Fruit fly (Drosophila melanogaster) whole organism, embryonic: ENCODE measurements around the gene CG7985.

Experiments used
- C15 ChIP-seq: fragments of 200-800 bp; sonication (Bioruptor generic); IDR thresholded peaks from 3 replicates; pipeline ENCODE4 v1.3.6; 2022; ENCODE audit warnings: missing biosample characterization, missing genetic modification characterization
- CG10462 ChIP-seq: fragments of 200-800 bp; sonication (Bioruptor generic); optimal IDR thresholded peaks from 2 replicates; lab custom pipeline; 2016; ENCODE audit warnings: missing biosample characterization, missing genetic modification characterization
- CG11695 ChIP-seq: fragments of 200-800 bp; sonication (Bioruptor generic); IDR thresholded peaks from 3 replicates; pipeline ENCODE4 v1.3.6; 2022; ENCODE audit warnings: missing biosample characterization, missing genetic modification characterization
- CG12942 ChIP-seq: fragments of 200-800 bp; sonication (Bioruptor generic); optimal IDR thresholded peaks from 3 replicates; lab custom pipeline; 2016; ENCODE audit warnings: missing biosample characterization, missing genetic modification characterization
- CG13296 ChIP-seq: fragments of 200-800 bp; sonication (Bioruptor generic); optimal IDR thresholded peaks from 3 replicates; lab custom pipeline; 2018; ENCODE audit warnings: missing biosample characterization, mild to moderate bottlenecking, missing genetic modification characterization
- CG13424 ChIP-seq: fragments of 200-800 bp; sonication (Bioruptor generic); optimal IDR thresholded peaks from 2 replicates; lab custom pipeline; 2019; ENCODE audit warnings: missing biosample characterization, mild to moderate bottlenecking, missing genetic modification characterization, moderate library complexity
- CG14014 ChIP-seq: fragments of 200-800 bp; sonication (Bioruptor generic); IDR thresholded peaks from 2 replicates; pipeline ENCODE4 v1.3.6; 2022; ENCODE audit warnings: missing biosample characterization, missing genetic modification characterization
- CG15696 ChIP-seq: fragments of 200-800 bp; sonication (Bioruptor generic); optimal IDR thresholded peaks from 2 replicates; lab custom pipeline; 2019; ENCODE audit warnings: missing biosample characterization, mild to moderate bottlenecking, missing genetic modification characterization, moderate library complexity
- CG1603 ChIP-seq: fragments of 200-800 bp; sonication (Bioruptor generic); optimal IDR thresholded peaks from 2 replicates; lab custom pipeline; 2019; ENCODE audit warnings: missing biosample characterization, mild to moderate bottlenecking, missing genetic modification characterization, moderate library complexity
- CG17829 ChIP-seq: fragments of 200-800 bp; optimal IDR thresholded peaks from 2 replicates; lab custom pipeline; 2019; ENCODE audit warnings: missing biosample characterization, mild to moderate bottlenecking, missing genetic modification characterization, moderate library complexity
- CG30403 ChIP-seq: fragments of 200-800 bp; sonication (Bioruptor generic); optimal IDR thresholded peaks from 3 replicates; lab custom pipeline; 2016; ENCODE audit warnings: missing biosample characterization, missing genetic modification characterization
- CG31365 ChIP-seq: fragments of 200-800 bp; sonication (Bioruptor generic); optimal IDR thresholded peaks from 2 replicates; lab custom pipeline; 2018; ENCODE audit warnings: missing biosample characterization, mild to moderate bottlenecking, missing genetic modification characterization
- CG6254 ChIP-seq: fragments of 200-800 bp; sonication (Bioruptor generic); optimal IDR thresholded peaks from 3 replicates; lab custom pipeline; 2017; ENCODE audit warnings: mild to moderate bottlenecking, missing biosample characterization, missing genetic modification reagents, missing genetic modification characterization
- CG6683 ChIP-seq: fragments of 200-800 bp; sonication (Bioruptor generic); optimal IDR thresholded peaks from 2 replicates; lab custom pipeline; 2017; ENCODE audit warnings: missing biosample characterization, mild to moderate bottlenecking, missing genetic modification characterization, missing genetic modification reagents
- Chrac-16 ChIP-seq: fragments of 200-800 bp; sonication (Bioruptor generic); optimal IDR thresholded peaks from 3 replicates; lab custom pipeline; 2016; ENCODE audit warnings: missing biosample characterization, missing genetic modification characterization
- Dip3 ChIP-seq: fragments of 200-800 bp; sonication (Bioruptor generic); optimal IDR thresholded peaks from 3 replicates; lab custom pipeline; 2016; ENCODE audit warnings: missing biosample characterization, missing genetic modification characterization
- Dll ChIP-seq: fragments of 200-800 bp; sonication (Bioruptor generic); IDR thresholded peaks from 4 replicates; pipeline ENCODE4 v1.3.6; 2022; ENCODE audit warnings: missing biosample characterization, missing genetic modification characterization; ENCODE audit not compliant: partially characterized antibody
- ERR ChIP-seq: fragments of 200-800 bp; sonication (Bioruptor generic); optimal IDR thresholded peaks from 2 replicates; lab custom pipeline; 2016; ENCODE audit warnings: missing biosample characterization, missing genetic modification characterization
- Ets65A ChIP-seq: fragments of 200-800 bp; sonication (Bioruptor generic); peaks from one replicate; lab custom pipeline; 2016; ENCODE audit warnings: missing biosample characterization, missing genetic modification characterization
- Ets97D ChIP-seq: fragments of 200-800 bp; sonication (Bioruptor generic); optimal IDR thresholded peaks from 3 replicates; lab custom pipeline; 2016; ENCODE audit warnings: missing biosample characterization, missing genetic modification characterization
- Hr3 ChIP-seq: fragments of 200-800 bp; sonication (Bioruptor generic); optimal IDR thresholded peaks from 3 replicates; lab custom pipeline; 2016; ENCODE audit warnings: missing biosample characterization, missing genetic modification characterization
- Lim3 ChIP-seq: fragments of 200-800 bp; sonication (Bioruptor generic); IDR thresholded peaks from 2 replicates; pipeline ENCODE4 v1.3.6; 2022; ENCODE audit warnings: missing biosample characterization, missing genetic modification characterization
- MESR4 ChIP-seq: fragments of 200-800 bp; sonication (Bioruptor generic); optimal IDR thresholded peaks from 2 replicates; lab custom pipeline; 2018; ENCODE audit warnings: missing biosample characterization, mild to moderate bottlenecking, missing genetic modification characterization, moderate library complexity
- MTF-1 ChIP-seq: fragments of 200-800 bp; sonication (Bioruptor generic); optimal IDR thresholded peaks from 2 replicates; lab custom pipeline; 2018; ENCODE audit warnings: missing biosample characterization, mild to moderate bottlenecking, missing genetic modification characterization, borderline replicate concordance
- Mrtf ChIP-seq: fragments of 200-800 bp; sonication (Bioruptor generic); IDR thresholded peaks from 3 replicates; pipeline ENCODE4 v1.3.6; 2022; ENCODE audit warnings: missing biosample characterization, missing genetic modification characterization
- Rfx ChIP-seq: fragments of 200-800 bp; sonication (Bioruptor generic); IDR thresholded peaks from 2 replicates; pipeline ENCODE4 v1.3.6; 2022; ENCODE audit warnings: missing biosample characterization, missing genetic modification characterization
- Rx ChIP-seq: fragments of 200-800 bp; sonication (Bioruptor generic); IDR thresholded peaks from 2 replicates; pipeline ENCODE4 v1.3.6; 2022; ENCODE audit warnings: missing biosample characterization, missing genetic modification characterization
- Ssrp ChIP-seq: fragments of 200-800 bp; sonication (Bioruptor generic); optimal IDR thresholded peaks from 2 replicates; lab custom pipeline; 2018; ENCODE audit warnings: missing biosample characterization, mild to moderate bottlenecking, missing genetic modification characterization, moderate library complexity
- Taf1 ChIP-seq: fragments of 200-800 bp; sonication (Bioruptor generic); IDR thresholded peaks from 2 replicates; pipeline ENCODE4 v1.3.6; 2022; ENCODE audit warnings: missing biosample characterization, missing genetic modification characterization
- al ChIP-seq: fragments of 200-800 bp; sonication (Bioruptor generic); IDR thresholded peaks from 2 replicates; pipeline ENCODE4 v1.3.6; 2022; ENCODE audit warnings: missing biosample characterization, missing genetic modification characterization
- ash1 ChIP-seq: fragments of 200-800 bp; sonication (Bioruptor generic); optimal IDR thresholded peaks from 2 replicates; lab custom pipeline; 2018; ENCODE audit warnings: missing biosample characterization, mild to moderate bottlenecking, missing genetic modification characterization
- bsh ChIP-seq, 2 experiments: fragments of 200-800 bp; sonication (Bioruptor generic); optimal IDR thresholded peaks; 2 replicates each; lab custom pipeline; 2017 to 2018; ENCODE audit warnings: mild to moderate bottlenecking in 2 of 2, missing biosample characterization in 2 of 2, missing genetic modification characterization in 2 of 2, moderate library complexity in 1 of 2
- cwo ChIP-seq: fragments of 200-800 bp; sonication (Bioruptor generic); optimal IDR thresholded peaks from 3 replicates; lab custom pipeline; 2017; ENCODE audit warnings: missing biosample characterization, missing genetic modification characterization, mild to moderate bottlenecking, moderate library complexity, missing genetic modification reagents
- disco-r ChIP-seq: fragments of 200-800 bp; sonication (Bioruptor generic); optimal IDR thresholded peaks from 2 replicates; lab custom pipeline; 2016; ENCODE audit warnings: missing biosample characterization, missing genetic modification characterization
- emc ChIP-seq: fragments of 200-800 bp; sonication (Bioruptor generic); optimal IDR thresholded peaks from 2 replicates; lab custom pipeline; 2016; ENCODE audit warnings: missing biosample characterization, missing genetic modification characterization
- gcm ChIP-seq: fragments of 200-800 bp; sonication (Bioruptor generic); optimal IDR thresholded peaks from 2 replicates; lab custom pipeline; 2019; ENCODE audit warnings: missing biosample characterization, mild to moderate bottlenecking, missing genetic modification characterization, moderate library complexity
- her ChIP-seq: fragments of 200-800 bp; sonication (Bioruptor generic); optimal IDR thresholded peaks from 2 replicates; lab custom pipeline; 2016; ENCODE audit warnings: missing biosample characterization, missing genetic modification characterization
- kah ChIP-seq: fragments of 200-800 bp; sonication (Bioruptor generic); optimal IDR thresholded peaks from 2 replicates; lab custom pipeline; 2018; ENCODE audit warnings: missing biosample characterization, mild to moderate bottlenecking, missing genetic modification characterization
- kay ChIP-seq: fragments of 200-800 bp; sonication (Bioruptor generic); optimal IDR thresholded peaks from 2 replicates; lab custom pipeline; 2016; ENCODE audit warnings: missing biosample characterization, missing genetic modification characterization
- mirr ChIP-seq: fragments of 200-800 bp; sonication (Bioruptor generic); optimal IDR thresholded peaks from 3 replicates; lab custom pipeline; 2018; ENCODE audit warnings: missing biosample characterization, mild to moderate bottlenecking, missing genetic modification characterization
- nerfin-1 ChIP-seq: fragments of 200-800 bp; sonication (Bioruptor generic); optimal IDR thresholded peaks from 3 replicates; lab custom pipeline; 2019; ENCODE audit warnings: missing biosample characterization, mild to moderate bottlenecking, missing genetic modification characterization, moderate library complexity
- pb ChIP-seq: fragments of 200-800 bp; sonication (Bioruptor generic); optimal IDR thresholded peaks from 3 replicates; lab custom pipeline; 2016; ENCODE audit warnings: missing biosample characterization, missing genetic modification characterization
- pita ChIP-seq: fragments of 200-800 bp; sonication (Bioruptor generic); optimal IDR thresholded peaks from 2 replicates; lab custom pipeline; 2017; ENCODE audit warnings: missing biosample characterization, mild to moderate bottlenecking, missing genetic modification characterization
- ro ChIP-seq: fragments of 200-800 bp; sonication (Bioruptor generic); IDR thresholded peaks from 2 replicates; pipeline ENCODE4 v1.3.6; 2022; ENCODE audit warnings: missing biosample characterization, missing genetic modification characterization
- sr ChIP-seq: fragments of 200-800 bp; sonication (Bioruptor generic); IDR thresholded peaks from 3 replicates; pipeline ENCODE4 v1.3.6; 2022; ENCODE audit warnings: missing biosample characterization, missing genetic modification characterization
- ssp ChIP-seq: fragments of 200-800 bp; sonication (Bioruptor generic); IDR thresholded peaks from 2 replicates; pipeline ENCODE4 v1.3.6; 2022; ENCODE audit warnings: missing biosample characterization, missing genetic modification characterization
- tll ChIP-seq, 2 experiments: fragments of 200-800 bp in 1 of 2; fragments of >200 bp in 1 of 2; sonication (Bioruptor generic) in 1 of 2; optimal IDR thresholded peaks; 2 replicates each; lab custom pipeline; 2017 to 2019; ENCODE audit warnings: missing biosample characterization in 2 of 2, missing genetic modification characterization in 2 of 2, mild to moderate bottlenecking in 1 of 2, moderate library complexity in 1 of 2
- vnd ChIP-seq: fragments of 200-800 bp; sonication (Bioruptor generic); IDR thresholded peaks from 3 replicates; pipeline ENCODE4 v1.3.6; 2022; ENCODE audit warnings: missing biosample characterization, missing genetic modification characterization; ENCODE audit not compliant: partially characterized antibody
- vvl ChIP-seq: fragments of 200-800 bp; sonication (Bioruptor generic); IDR thresholded peaks from 2 replicates; pipeline ENCODE4 v1.3.6; 2022; ENCODE audit warnings: missing biosample characterization, missing genetic modification characterization
- zf30C ChIP-seq: fragments of 200-800 bp; sonication (Bioruptor generic); optimal IDR thresholded peaks from 3 replicates; lab custom pipeline; 2018; ENCODE audit warnings: missing biosample characterization, mild to moderate bottlenecking, missing genetic modification characterization
- zfh1 ChIP-seq: fragments of 200-800 bp; sonication (Bioruptor generic); IDR thresholded peaks from 3 replicates; pipeline ENCODE4 v1.3.6; 2022; ENCODE audit warnings: missing biosample characterization, missing genetic modification characterization

CG7985 gene

dm6 chr3R:18198518-18199118 is 1.0 kb upstream of the CG7985 start (continued):
- TF ChIP-seq pita = no peak
- no peak for TF ChIP-seq al (GFP tag; lab: Robert Waterston, UW)
- TF ChIP-seq vnd (GFP tag; lab: Robert Waterston, UW) = no peak
- peak in 1 of 2 experiments; percentile 39 for TF ChIP-seq bsh (GFP tag; optimal IDR thresholded peaks at IDR 0.05; lab: Kevin White, UChicago)
- TF ChIP-seq kah (GFP tag; lab: Kevin White, UChicago) = peak; percentile 60
- TF ChIP-seq CG1603 = peak; percentile 64
- no peak for TF ChIP-seq Dip3 (GFP tag; lab: Kevin White, UChicago)
- peak; percentile 49 for TF ChIP-seq pb (GFP tag; lab: Kevin White, UChicago)
- no peak for TF ChIP-seq C15 (GFP tag; lab: Robert Waterston, UW)
- no peak for TF ChIP-seq Ets65A (GFP tag; lab: Kevin White, UChicago)
- no peak for TF ChIP-seq Taf1
- TF ChIP-seq MTF-1 (GFP tag; lab: Kevin White, UChicago) = peak; percentile 48
- no peak for TF ChIP-seq Chrac-16 (GFP tag; lab: Kevin White, UChicago)
- no peak for TF ChIP-seq ash1 (GFP tag; lab: Kevin White, UChicago)
- TF ChIP-seq her = peak; percentile 18
- no peak for TF ChIP-seq CG11695 (GFP tag; lab: Robert Waterston, UW)
- peak; percentile 37 for TF ChIP-seq kay (GFP tag; lab: Kevin White, UChicago)
- peak; percentile 57 for TF ChIP-seq CG15696 (tag; lab: Kevin White, UChicago)
- no peak for TF ChIP-seq vvl (GFP tag; lab: Robert Waterston, UW)
- no peak for TF ChIP-seq MESR4 (GFP tag; lab: Kevin White, UChicago)
- TF ChIP-seq Ets97D = peak; percentile 25
- TF ChIP-seq Lim3 (GFP tag; lab: Robert Waterston, UW) = no peak
- no peak for TF ChIP-seq CG30403 (GFP tag; lab: Kevin White, UChicago)
- TF ChIP-seq CG13296 (GFP tag; lab: Kevin White, UChicago) = peak; percentile 80
- TF ChIP-seq cwo (GFP tag; lab: Kevin White, UChicago) = peak; percentile 63
- peak; percentile 48 for TF ChIP-seq CG13424 (tag; lab: Kevin White, UChicago)
- peak; percentile 26 for TF ChIP-seq CG17829 (tag; lab: Kevin White, UChicago)
- TF ChIP-seq Dll = no peak
- no peak for TF ChIP-seq Ssrp (tag; lab: Kevin White, UChicago)
- peak; percentile 52 for TF ChIP-seq CG31365 (tag; lab: Kevin White, UChicago)
- no peak for TF ChIP-seq CG6254 (GFP tag; lab: Kevin White, UChicago)
- peak; percentile 62 for TF ChIP-seq CG6683
- no peak for TF ChIP-seq CG14014 (GFP tag; lab: Robert Waterston, UW)
- TF ChIP-seq mirr (GFP tag; lab: Kevin White, UChicago) = peak; percentile 56
- peak; percentile 71 for TF ChIP-seq nerfin-1 (tag; lab: Kevin White, UChicago)
- no peak for TF ChIP-seq ssp
- peak in 1 of 2 experiments; percentile 70 for TF ChIP-seq tll (GFP tag; optimal IDR thresholded peaks at IDR 0.05; lab: Kevin White, UChicago)
- TF ChIP-seq Mrtf (GFP tag; lab: Robert Waterston, UW) = no peak
- TF ChIP-seq gcm (GFP tag; lab: Kevin White, UChicago) = peak; percentile 49
- no peak for TF ChIP-seq CG10462 (GFP tag; lab: Kevin White, UChicago)
- TF ChIP-seq Hr3 (GFP tag; lab: Kevin White, UChicago) = no peak
- TF ChIP-seq ERR (GFP tag; lab: Kevin White, UChicago) = peak; percentile 41
- no peak for TF ChIP-seq zfh1 (GFP tag; lab: Robert Waterston, UW)
- TF ChIP-seq disco-r (GFP tag; lab: Kevin White, UChicago) = peak; percentile 31
- no peak for TF ChIP-seq emc (GFP tag; lab: Kevin White, UChicago)
- TF ChIP-seq sr (GFP tag; lab: Robert Waterston, UW) = no peak
- no peak for TF ChIP-seq ro
- no peak for TF ChIP-seq zf30C (GFP tag; lab: Kevin White, UChicago)
- TF ChIP-seq Rx = no peak
- no peak for TF ChIP-seq Rfx (GFP tag; lab: Robert Waterston, UW)
- TF ChIP-seq CG12942 = peak; percentile 34
